Worm (Caenorhabditis elegans): Measurements from ENCODE around the gene W06F12.3.

The W06F12.3 gene

DNA sequence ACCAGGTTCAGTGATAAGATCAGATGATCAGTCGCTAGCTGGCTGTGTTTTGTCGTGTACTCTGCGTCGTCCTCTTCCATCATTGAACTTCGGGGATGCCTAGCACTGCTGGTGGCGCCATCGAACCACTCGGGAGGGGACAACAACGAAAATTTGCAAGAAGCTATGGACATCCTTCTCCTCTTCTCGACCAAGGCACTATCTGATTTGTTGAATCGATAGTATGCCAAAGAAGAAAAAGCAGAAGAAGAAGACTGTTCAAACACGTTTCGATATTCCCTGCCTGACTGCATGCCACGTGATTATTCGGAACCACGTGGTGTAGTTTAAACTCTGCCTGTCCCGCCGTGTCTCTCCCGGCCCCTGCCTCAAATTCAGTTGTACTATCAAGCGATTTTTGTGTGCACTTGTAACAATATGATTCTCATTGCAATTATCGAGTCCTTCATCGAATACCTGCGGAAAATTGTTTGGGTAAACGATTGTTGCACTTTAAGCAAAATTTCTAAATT, 15.5 kb upstream of the W06F12.3 start:
- TF ChIP-seq nfya-1 (tag; optimal IDR thresholded peaks at IDR 0.05; ENCODE audit: insufficient read depth): no peak
- no peak for TF ChIP-seq ceh-82 (tag; optimal IDR thresholded peaks at IDR 0.05)
- TF ChIP-seq fkh-2 (tag; optimal IDR thresholded peaks at IDR 0.05): no peak
- TF ChIP-seq fkh-10 (GFP tag; optimal IDR thresholded peaks at IDR 0.05): no peak
- TF ChIP-seq ztf-4 (tag; optimal IDR thresholded peaks at IDR 0.05): no peak
- peak; percentile 29 for TF ChIP-seq tbx-2 (tag; optimal IDR thresholded peaks at IDR 0.05)
- no peak for TF ChIP-seq pha-4 (tag; optimal IDR thresholded peaks at IDR 0.05)
- peak; percentile 60 for TF ChIP-seq lsy-12 (tag; optimal IDR thresholded peaks at IDR 0.05)
- no peak for TF ChIP-seq unc-62 (GFP tag; optimal IDR thresholded peaks at IDR 0.05)
- no peak for TF ChIP-seq daf-12 (tag; optimal IDR thresholded peaks at IDR 0.05)
- TF ChIP-seq nhr-67 (tag; optimal IDR thresholded peaks at IDR 0.05): no peak
- no peak for TF ChIP-seq lin-39 (tag; optimal IDR thresholded peaks at IDR 0.05)
- TF ChIP-seq R02D3.7 (tag; optimal IDR thresholded peaks at IDR 0.05): no peak
- TF ChIP-seq lin-15B (tag; optimal IDR thresholded peaks at IDR 0.05): no peak
- peak; percentile 54 for TF ChIP-seq ama-1 (optimal IDR thresholded peaks at IDR 0.05)
- no peak for TF ChIP-seq ztf-11 (tag; optimal IDR thresholded peaks at IDR 0.05)
- no peak for TF ChIP-seq ceh-9 (tag; optimal IDR thresholded peaks at IDR 0.05)
- no peak for TF ChIP-seq unc-39 (tag; optimal IDR thresholded peaks at IDR 0.05)
- TF ChIP-seq egl-5 (tag; optimal IDR thresholded peaks at IDR 0.05): no peak
- peak; percentile 13 for TF ChIP-seq mdl-1 (tag; optimal IDR thresholded peaks at IDR 0.05)
- no peak for TF ChIP-seq egl-27 (tag; optimal IDR thresholded peaks at IDR 0.05)
- TF ChIP-seq mml-1 (tag; optimal IDR thresholded peaks at IDR 0.05): no peak
- TF ChIP-seq snpc-4 (tag; optimal IDR thresholded peaks at IDR 0.05): no peak
- TF ChIP-seq elt-1 (tag; optimal IDR thresholded peaks at IDR 0.05): peak; percentile 30
- TF ChIP-seq nhr-76 (tag; optimal IDR thresholded peaks at IDR 0.05): no peak
- no peak for TF ChIP-seq zag-1 (tag; optimal IDR thresholded peaks at IDR 0.05)
- no peak for TF ChIP-seq ceh-16 (tag; optimal IDR thresholded peaks at IDR 0.05)
- peak; percentile 5 for TF ChIP-seq hmg-11 (tag; optimal IDR thresholded peaks at IDR 0.05)
- TF ChIP-seq pqm-1 (tag; optimal IDR thresholded peaks at IDR 0.05): no peak
- no peak for TF ChIP-seq skn-1 (tag; optimal IDR thresholded peaks at IDR 0.05)
- TF ChIP-seq jun-1 (tag; optimal IDR thresholded peaks at IDR 0.05): peak; percentile 45
- TF ChIP-seq elt-3 (tag; optimal IDR thresholded peaks at IDR 0.05): no peak
- TF ChIP-seq nhr-25 (tag; optimal IDR thresholded peaks at IDR 0.05): peak; percentile 72
- TF ChIP-seq fos-1 (tag; optimal IDR thresholded peaks at IDR 0.05): no peak
- no peak for TF ChIP-seq aly-2 (tag; optimal IDR thresholded peaks at IDR 0.05)
- TF ChIP-seq nhr-77 (tag; optimal IDR thresholded peaks at IDR 0.05): no peak
- TF ChIP-seq ZK546.5 (tag; optimal IDR thresholded peaks at IDR 0.05): no peak
- no peak for TF ChIP-seq elt-2 (tag; optimal IDR thresholded peaks at IDR 0.05)
- TF ChIP-seq eor-1 (tag; optimal IDR thresholded peaks at IDR 0.05): no peak
- no peak for TF ChIP-seq ceh-28 (tag; optimal IDR thresholded peaks at IDR 0.05)
- no peak for TF ChIP-seq sea-2 (GFP tag; optimal IDR thresholded peaks at IDR 0.05)
- peak; percentile 73 for TF ChIP-seq nhr-43 (tag; optimal IDR thresholded peaks at IDR 0.05; ENCODE audit: poor library complexity, severe bottlenecking)
- peak; percentile 31 for TF ChIP-seq nhr-23 (tag; optimal IDR thresholded peaks at IDR 0.05)
- no peak for TF ChIP-seq nhr-12 (tag; optimal IDR thresholded peaks at IDR 0.05)
- TF ChIP-seq nhr-237 (tag; optimal IDR thresholded peaks at IDR 0.05): no peak
- TF ChIP-seq nhr-28 (tag; optimal IDR thresholded peaks at IDR 0.05): no peak
- no peak for TF ChIP-seq nhr-11 (tag; optimal IDR thresholded peaks at IDR 0.05)

All from whole organism, L3 larva.